Worm (Caenorhabditis elegans) whole organism, young adult: Measurements from ENCODE around the gene nsy-1.
A peak's percentile ranks its signal among the peaks of the same experiment; 100 is the strongest.

Experiments
- B0019.2 ChIP-seq: fragments of 200-800 bp; sonication (Bioruptor generic); conservative IDR thresholded peaks from 2 replicates; pipeline ENCODE4 v1.3.6; 2022; ENCODE audit warnings: missing genetic modification reagents, missing genetic modification characterization, missing compliant biosample characterization
- B0261.1 ChIP-seq: sonication (generic microtip); optimal IDR thresholded peaks from 2 replicates; lab custom pipeline; 2016; ENCODE audit warnings: mild to moderate bottlenecking, missing genetic modification characterization, moderate library complexity, missing compliant biosample characterization
- B0336.3 ChIP-seq: fragments of 200-800 bp; sonication (Bioruptor generic); IDR thresholded peaks from 2 replicates; pipeline ENCODE4 v1.3.6; 2022; ENCODE audit warnings: missing genetic modification characterization, missing compliant biosample characterization
- C06A6.2 ChIP-seq: fragments of 200-800 bp; sonication (Bioruptor generic); conservative IDR thresholded peaks from 2 replicates; pipeline ENCODE4 v1.3.6; 2022; ENCODE audit warnings: missing genetic modification characterization, missing compliant biosample characterization
- C17E4.6 ChIP-seq: fragments of 200-800 bp; sonication (Bioruptor generic); IDR thresholded peaks from 2 replicates; pipeline ENCODE4 v1.3.6; 2022; ENCODE audit warnings: missing genetic modification reagents, missing genetic modification characterization, missing compliant biosample characterization
- D2030.7 ChIP-seq: fragments of 200-800 bp; sonication (Bioruptor generic); IDR thresholded peaks from 2 replicates; pipeline ENCODE4 v1.3.6; 2022; ENCODE audit warnings: missing genetic modification reagents, missing genetic modification characterization, missing compliant biosample characterization
- F10E7.11 ChIP-seq: sonication (generic microtip); optimal IDR thresholded peaks from 2 replicates; lab custom pipeline; 2017; ENCODE audit warnings: mild to moderate bottlenecking, missing genetic modification characterization, moderate library complexity, missing compliant biosample characterization
- F33H1.4 ChIP-seq: fragments of 200-800 bp; sonication (Bioruptor generic); IDR thresholded peaks from 2 replicates; pipeline ENCODE4 v1.3.6; 2022; ENCODE audit warnings: missing genetic modification reagents, missing genetic modification characterization, missing compliant biosample characterization
- F37B4.10 ChIP-seq: fragments of 200-800 bp; sonication (Bioruptor generic); IDR thresholded peaks from 2 replicates; pipeline ENCODE4 v1.3.6; 2022; ENCODE audit warnings: missing genetic modification characterization, missing compliant biosample characterization
- F49E8.2 ChIP-seq: sonication (generic microtip); optimal IDR thresholded peaks from 3 replicates; lab custom pipeline; 2017; ENCODE audit warnings: missing genetic modification characterization, mild to moderate bottlenecking, missing compliant biosample characterization, antibody characterized with exemption, moderate library complexity; ENCODE audit not compliant: insufficient read depth
- F57C9.4 ChIP-seq: sonication (generic microtip); optimal IDR thresholded peaks from 2 replicates; lab custom pipeline; 2017; ENCODE audit warnings: mild to moderate bottlenecking, missing genetic modification characterization, missing compliant biosample characterization
- K12H6.12 ChIP-seq: fragments of 200-800 bp; sonication (Bioruptor generic); optimal IDR thresholded peaks from 2 replicates; lab custom pipeline; 2018; ENCODE audit warnings: mild to moderate bottlenecking, missing genetic modification characterization, missing compliant biosample characterization
- Y53G8AR.9 ChIP-seq: fragments of 200-800 bp; sonication (Bioruptor generic); conservative IDR thresholded peaks from 2 replicates; pipeline ENCODE4 v1.3.6; 2022; ENCODE audit warnings: missing genetic modification reagents, missing genetic modification characterization, missing compliant biosample characterization
- Y79H2A.3 ChIP-seq: fragments of 200-800 bp; sonication (Bioruptor generic); conservative IDR thresholded peaks from 2 replicates; pipeline ENCODE4 v1.3.6; 2022; ENCODE audit warnings: missing genetic modification reagents, missing genetic modification characterization, missing compliant biosample characterization
- ZK185.1 ChIP-seq: sonication (generic microtip); optimal IDR thresholded peaks from 2 replicates; lab custom pipeline; 2016; ENCODE audit warnings: mild to moderate bottlenecking, missing genetic modification characterization, missing compliant biosample characterization; ENCODE audit not compliant: poor library complexity, severe bottlenecking
- akir-1 ChIP-seq: fragments of 200-800 bp; sonication (Bioruptor generic); optimal IDR thresholded peaks from 2 replicates; lab custom pipeline; 2018; ENCODE audit warnings: mild to moderate bottlenecking, missing genetic modification characterization, moderate library complexity, missing compliant biosample characterization
- athp-1 ChIP-seq: sonication (generic microtip); optimal IDR thresholded peaks from 2 replicates; lab custom pipeline; 2017; ENCODE audit warnings: mild to moderate bottlenecking, missing genetic modification characterization, missing compliant biosample characterization
- attf-5 ChIP-seq: fragments of 200-800 bp; sonication (Bioruptor generic); optimal IDR thresholded peaks from 2 replicates; lab custom pipeline; 2018; ENCODE audit warnings: mild to moderate bottlenecking, missing genetic modification characterization, missing compliant biosample characterization
- ccch-3 ChIP-seq: fragments of 200-800 bp; sonication (Bioruptor generic); optimal IDR thresholded peaks from 2 replicates; lab custom pipeline; 2018; ENCODE audit warnings: mild to moderate bottlenecking, missing genetic modification characterization, missing compliant biosample characterization
- cebp-1 ChIP-seq, 2 experiments: fragments of 200-800 bp in 1 of 2; sonication (Bioruptor generic) in 1 of 2; sonication (generic microtip) in 1 of 2; IDR thresholded peaks in 1 of 2; optimal IDR thresholded peaks in 1 of 2; 2 replicates each; pipeline versions ENCODE4 v1.3.6 to Lab custom; 2017 to 2022; ENCODE audit warnings: missing compliant biosample characterization in 2 of 2, missing genetic modification characterization in 2 of 2, mild to moderate bottlenecking in 1 of 2, missing genetic modification reagents in 1 of 2, moderate library complexity in 1 of 2
- ceh-27 ChIP-seq: fragments of 200-800 bp; sonication (Bioruptor generic); optimal IDR thresholded peaks from 2 replicates; lab custom pipeline; 2018; ENCODE audit warnings: mild to moderate bottlenecking, missing genetic modification characterization, moderate library complexity, missing compliant biosample characterization
- dpl-1 ChIP-seq: fragments of 150-350 bp; optimal IDR thresholded peaks from 2 replicates; lab custom pipeline; 2014; ENCODE audit warnings: missing biosample characterization, missing genetic modification reagents, missing genetic modification characterization
- efl-1 ChIP-seq: fragments of 150-350 bp; optimal IDR thresholded peaks from 2 replicates; lab custom pipeline; 2014; ENCODE audit warnings: missing biosample characterization, missing genetic modification reagents, missing genetic modification characterization
- egl-44 ChIP-seq: fragments of 200-800 bp; sonication (Bioruptor generic); IDR thresholded peaks from 2 replicates; pipeline ENCODE4 v1.3.6; 2022; ENCODE audit warnings: missing genetic modification reagents, missing genetic modification characterization, missing compliant biosample characterization
- egrh-3 ChIP-seq: fragments of 200-800 bp; sonication (Bioruptor generic); IDR thresholded peaks from 2 replicates; pipeline ENCODE4 v1.3.6; 2022; ENCODE audit warnings: missing genetic modification reagents, missing genetic modification characterization, missing compliant biosample characterization
- ets-4 ChIP-seq: fragments of 200-800 bp; sonication (Bioruptor generic); optimal IDR thresholded peaks from 2 replicates; lab custom pipeline; 2018; ENCODE audit warnings: mild to moderate bottlenecking, missing genetic modification characterization, missing compliant biosample characterization
- fkh-3 ChIP-seq: sonication (generic microtip); optimal IDR thresholded peaks from 2 replicates; lab custom pipeline; 2016; ENCODE audit warnings: mild to moderate bottlenecking, missing genetic modification characterization, missing compliant biosample characterization
- lag-1 ChIP-seq: fragments of 200-800 bp; sonication (Bioruptor generic); IDR thresholded peaks from 2 replicates; pipeline ENCODE4 v1.3.6; 2022; ENCODE audit warnings: missing genetic modification reagents, missing genetic modification characterization, missing compliant biosample characterization
- let-607 ChIP-seq, 2 experiments: fragments of 200-800 bp in 1 of 2; sonication (Bioruptor generic) in 1 of 2; sonication (generic microtip) in 1 of 2; optimal IDR thresholded peaks; 2 replicates each; lab custom pipeline; 2016 to 2018; ENCODE audit warnings: mild to moderate bottlenecking in 2 of 2, missing compliant biosample characterization in 2 of 2, missing genetic modification characterization in 2 of 2, moderate library complexity in 2 of 2, missing genotype in 1 of 2
- lin-54 ChIP-seq: fragments of 200-800 bp; sonication (Bioruptor generic); optimal IDR thresholded peaks from 2 replicates; lab custom pipeline; 2018; ENCODE audit warnings: mild to moderate bottlenecking, missing genetic modification characterization, missing compliant biosample characterization
- lsl-1 ChIP-seq: fragments of 200-800 bp; sonication (Bioruptor generic); optimal IDR thresholded peaks from 2 replicates; lab custom pipeline; 2018; ENCODE audit warnings: mild to moderate bottlenecking, missing genetic modification characterization, moderate library complexity, missing compliant biosample characterization
- madf-3 ChIP-seq: fragments of 200-800 bp; sonication (Bioruptor generic); IDR thresholded peaks from 2 replicates; pipeline ENCODE4 v1.3.6; 2022; ENCODE audit warnings: missing genetic modification reagents, missing genetic modification characterization, missing compliant biosample characterization
- madf-8 ChIP-seq: fragments of 200-800 bp; sonication (Bioruptor generic); conservative IDR thresholded peaks from 2 replicates; pipeline ENCODE4 v1.3.6; 2022; ENCODE audit warnings: missing genetic modification reagents, missing genetic modification characterization, missing compliant biosample characterization
- nhr-90 ChIP-seq: sonication (generic microtip); optimal IDR thresholded peaks from 2 replicates; lab custom pipeline; 2016; ENCODE audit warnings: missing genotype, mild to moderate bottlenecking, missing genetic modification characterization, missing compliant biosample characterization
- pbrm-1 ChIP-seq: fragments of 200-800 bp; sonication (Bioruptor generic); IDR thresholded peaks from 2 replicates; pipeline ENCODE4 v1.3.6; 2022; ENCODE audit warnings: missing genetic modification reagents, missing genetic modification characterization, missing compliant biosample characterization
- pha-4 ChIP-seq: fragments of 150-350 bp; sonication (generic microtip); optimal IDR thresholded peaks from 2 replicates; lab custom pipeline; 2014; ENCODE audit warnings: missing biosample characterization, missing genetic modification reagents, missing genetic modification characterization
- repo-1 ChIP-seq: sonication (generic microtip); optimal IDR thresholded peaks from 2 replicates; lab custom pipeline; 2017; ENCODE audit warnings: mild to moderate bottlenecking, missing genetic modification characterization, missing compliant biosample characterization
- rpc-1 ChIP-seq, 2 experiments: fragments of 150-350 bp in 1 of 2; sonication (generic microtip) in 1 of 2; optimal IDR thresholded peaks; 2 replicates each; lab custom pipeline; 2014 to 2018; ENCODE audit warnings: missing biosample characterization in 1 of 2, missing genetic modification characterization in 1 of 2, missing genetic modification reagents in 1 of 2, missing genotype in 1 of 2
- sea-2 ChIP-seq: fragments of 200-800 bp; sonication (Bioruptor generic); IDR thresholded peaks from 2 replicates; pipeline ENCODE4 v1.3.6; 2022; ENCODE audit warnings: missing genetic modification characterization, missing compliant biosample characterization
- sptf-2 ChIP-seq: fragments of 200-800 bp; sonication (Bioruptor generic); optimal IDR thresholded peaks from 2 replicates; lab custom pipeline; 2018; ENCODE audit warnings: mild to moderate bottlenecking, missing genetic modification characterization, missing compliant biosample characterization
- tbp1 ChIP-seq: fragments of 200-800 bp; sonication (Bioruptor generic); optimal IDR thresholded peaks from 2 replicates; lab custom pipeline; 2018; ENCODE audit warnings: mild to moderate bottlenecking, missing genetic modification characterization, missing compliant biosample characterization
- xnd-1 ChIP-seq: sonication (generic microtip); optimal IDR thresholded peaks from 2 replicates; lab custom pipeline; 2016; ENCODE audit warnings: missing genotype, missing genetic modification reagents, missing genetic modification characterization, missing compliant biosample characterization
- zim-3 ChIP-seq: sonication (generic microtip); optimal IDR thresholded peaks from 2 replicates; lab custom pipeline; 2017; ENCODE audit warnings: mild to moderate bottlenecking, missing genetic modification characterization, moderate library complexity, missing compliant biosample characterization
- ztf-18 ChIP-seq: sonication (generic microtip); optimal IDR thresholded peaks from 2 replicates; lab custom pipeline; 2016; ENCODE audit warnings: missing genotype, mild to moderate bottlenecking, missing genetic modification characterization, missing compliant biosample characterization
- ztf-22 ChIP-seq: fragments of 200-800 bp; sonication (Bioruptor generic); optimal IDR thresholded peaks from 2 replicates; lab custom pipeline; 2018; ENCODE audit warnings: mild to moderate bottlenecking, missing genetic modification characterization, moderate library complexity, missing compliant biosample characterization
- ztf-28 ChIP-seq: fragments of 200-800 bp; sonication (Bioruptor generic); IDR thresholded peaks from 2 replicates; pipeline ENCODE4 v1.3.6; 2022; ENCODE audit warnings: missing genetic modification reagents, missing genetic modification characterization, missing compliant biosample characterization
- ztf-3 ChIP-seq: fragments of 200-800 bp; sonication (Bioruptor generic); optimal IDR thresholded peaks from 2 replicates; lab custom pipeline; 2018; ENCODE audit warnings: mild to moderate bottlenecking, missing genetic modification characterization, missing compliant biosample characterization

nsy-1 gene

ce11 chrII:5032669-5033068, 10.1 kb downstream of the nsy-1 start (continued):
- TF ChIP-seq rpc-1 (optimal IDR thresholded peaks at IDR 0.05; lab: Kevin White, UChicago) (peak; percentile 87), rpc-1 (tag; optimal IDR thresholded peaks at IDR 0.05; lab: Kevin White, UChicago) (peak; percentile 83), F10E7.11 (tag; lab: Kevin White, UChicago) (peak; percentile 22), let-607 (tag; optimal IDR thresholded peaks at IDR 0.05; lab: Kevin White, UChicago) (peak in 1 of 2 experiments; percentile 1), sptf-2 (peak; percentile 30), madf-3 (GFP tag; lab: Robert Waterston, UW) (no peak), Y79H2A.3 (peak; percentile 45; the same call in 1 of the 2 replicates), efl-1 (GFP tag; lab: Kevin White, UChicago) (no peak), tbp1 (peak; percentile 98), egl-44 (GFP tag; lab: Robert Waterston, UW) (peak; percentile 79; the same call in 1 of the 2 replicates), athp-1 (tag; lab: Kevin White, UChicago) (peak; percentile 74), madf-8 (GFP tag; lab: Robert Waterston, UW) (peak; percentile 31; the same call in 1 of the 2 replicates), cebp-1 (GFP tag; IDR thresholded peaks at IDR 0.05; lab: Robert Waterston, UW) (peak; percentile 57), cebp-1 (tag; optimal IDR thresholded peaks at IDR 0.05; lab: Kevin White, UChicago) (peak; percentile 69), Y53G8AR.9 (GFP tag; lab: Robert Waterston, UW) (no peak; the same call in 1 of the 2 replicates), ceh-27 (GFP tag; lab: Kevin White, UChicago) (peak; percentile 54), C17E4.6 (GFP tag; lab: Robert Waterston, UW) (0 out of 2 replicates have a peak, but pooled peaks have one; percentile 13), F49E8.2 (tag; lab: Kevin White, UChicago) (no peak), lag-1 (GFP tag; lab: Robert Waterston, UW) (no peak), ztf-28 (0 out of 2 replicates have a peak, but pooled peaks have one; percentile 14), F37B4.10 (0 out of 2 replicates have a peak, but pooled peaks have one; percentile 78), zim-3 (tag; lab: Kevin White, UChicago) (peak; percentile 53), F57C9.4 (no peak), lin-54 (GFP tag; lab: Kevin White, UChicago) (peak; percentile 76), ccch-3 (GFP tag; lab: Kevin White, UChicago) (no peak), B0336.3 (GFP tag; lab: Robert Waterston, UW) (peak; percentile 79), lsl-1 (GFP tag; lab: Kevin White, UChicago) (peak; percentile 60), ZK185.1 (peak; percentile 77), egrh-3 (GFP tag; lab: Robert Waterston, UW) (peak; percentile 39; the same call in 1 of the 2 replicates), akir-1 (GFP tag; lab: Kevin White, UChicago) (peak; percentile 48), F33H1.4 (peak; percentile 60), K12H6.12 (tag; lab: Kevin White, UChicago) (peak; percentile 36), xnd-1 (tag; lab: Kevin White, UChicago) (no peak), dpl-1 (GFP tag; lab: Kevin White, UChicago) (no peak), ztf-3 (GFP tag; lab: Kevin White, UChicago) (no peak), attf-5 (GFP tag; lab: Kevin White, UChicago) (peak; percentile 67), C06A6.2 (peak; percentile 35; the same call in 1 of the 2 replicates), fkh-3 (tag; lab: Kevin White, UChicago) (no peak), B0019.2 (GFP tag; lab: Robert Waterston, UW) (0 out of 2 replicates have a peak, but pooled peaks have one; percentile 40), pbrm-1 (GFP tag; lab: Robert Waterston, UW) (peak; percentile 50; the same call in 1 of the 2 replicates), ztf-22 (no peak), repo-1 (tag; lab: Kevin White, UChicago) (peak; percentile 44), ets-4 (GFP tag; lab: Kevin White, UChicago) (peak; percentile 7), D2030.7 (peak; percentile 47; the same call in 1 of the 2 replicates), ztf-18 (tag; lab: Kevin White, UChicago) (peak; percentile 55), pha-4 (tag; lab: Kevin White, UChicago) (no peak), B0261.1 (tag; lab: Kevin White, UChicago) (peak; percentile 93), sea-2 (GFP tag; lab: Robert Waterston, UW) (no peak), nhr-90 (tag; lab: Kevin White, UChicago) (peak; percentile 76)
